Fruit fly (Drosophila melanogaster): ENCODE results near the gene CG32086.

- TF ChIP-seq CG11902 (GFP tag; optimal IDR thresholded peaks at IDR 0.05) (no peak), CG10669 (GFP tag; optimal IDR thresholded peaks at IDR 0.05) (no peak), CG6276 (GFP tag; optimal IDR thresholded peaks at IDR 0.05) (no peak), CG16779 (tag; optimal IDR thresholded peaks at IDR 0.05) (no peak), Met (GFP tag; optimal IDR thresholded peaks at IDR 0.05) (peak; percentile 61), CG11294 (GFP tag; IDR thresholded peaks at IDR 0.05) (no peak), CG6792 (GFP tag; optimal IDR thresholded peaks at IDR 0.05) (peak; percentile 33), lz (GFP tag; optimal IDR thresholded peaks at IDR 0.05) (peak; percentile 60)
Measured at dm6 chr3L:11533704-11534319, 50.1 kb downstream of the CG32086 start.
